Worm (Caenorhabditis elegans) whole organism, mixed stage, embryonic: ENCODE data around the gene ran-2.

ENCODE experiments used
- nhr-12 ChIP-seq: fragments of 150-350 bp; optimal IDR thresholded peaks from 2 replicates; lab custom pipeline; 2014; ENCODE audit warnings: missing biosample characterization, missing genetic modification characterization
- snpc-4 ChIP-seq: fragments of 150-350 bp; optimal IDR thresholded peaks from 2 replicates; lab custom pipeline; 2014; ENCODE audit warnings: missing biosample characterization, missing genetic modification characterization

ce11 chrIII:7969121-7969520, 35.8 kb downstream of the ran-2 start, which contains the start of the genes F54H12.8 and F54H12.7:
- TF ChIP-seq snpc-4 (tag; lab: Kevin White, UChicago) (no peak), nhr-12 (tag; lab: Kevin White, UChicago) (no peak)
